Fruit fly (Drosophila melanogaster) whole organism, larva: Measurements from ENCODE around the gene CG4854.
A peak's percentile ranks its signal among the peaks of the same experiment; 100 is the strongest.

Experiments
- noc ChIP-seq: fragments of 200-800 bp; sonication (Bioruptor generic); optimal IDR thresholded peaks from 3 replicates; lab custom pipeline; 2019; ENCODE audit warnings: missing biosample characterization, mild to moderate bottlenecking, missing genetic modification characterization, moderate library complexity

CG4854 gene

DNA sequence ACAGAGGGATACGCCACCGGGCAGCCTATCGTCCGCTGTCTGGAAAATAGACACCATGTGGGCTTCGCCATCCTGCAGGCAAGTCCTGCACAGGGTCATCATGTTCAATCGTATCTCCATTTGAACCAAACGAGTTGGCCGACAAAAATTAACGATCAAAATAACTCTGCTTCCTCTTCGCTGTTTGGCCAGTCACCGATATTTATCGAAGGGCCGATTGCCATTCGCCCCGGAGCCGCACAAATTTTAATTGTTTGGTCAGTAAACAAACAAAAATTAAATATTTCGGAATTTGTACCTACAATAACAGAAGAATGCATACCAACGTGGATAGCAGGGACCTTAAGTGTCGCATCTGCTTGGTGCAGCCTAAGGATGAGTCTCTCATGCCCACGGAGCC is at the start of gene CG4854, which contains the start of gene CG4424:
CG4854 (plus strand) TSS at position 218 of the 400 bp plus-strand sequence.
CG4424 (minus strand) TSS at position 200 of the 400 bp plus-strand sequence.
- no peak for TF ChIP-seq noc (tag; lab: Kevin White, UChicago)

DNA sequence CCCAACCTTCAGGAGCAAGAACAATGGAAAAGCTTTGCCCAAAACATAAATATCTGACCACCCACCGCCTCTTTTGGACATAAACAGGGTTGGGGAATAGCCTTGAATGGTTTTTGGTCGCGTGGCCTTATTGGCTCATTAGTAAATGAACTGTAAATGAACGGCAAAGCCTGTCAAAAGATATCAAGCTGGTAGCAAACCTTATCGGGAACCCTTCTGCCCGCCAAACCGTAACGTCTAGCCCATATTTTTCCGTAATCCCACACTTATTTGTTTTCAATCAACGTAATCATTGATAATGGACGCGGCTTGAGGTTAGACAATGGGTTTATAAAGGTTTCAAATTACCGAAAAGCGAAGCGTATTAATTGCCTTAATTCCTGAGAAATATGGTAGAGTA is 42.5 kb upstream of the CG4854 start:
- TF ChIP-seq noc (tag; lab: Kevin White, UChicago), result no peak

DNA sequence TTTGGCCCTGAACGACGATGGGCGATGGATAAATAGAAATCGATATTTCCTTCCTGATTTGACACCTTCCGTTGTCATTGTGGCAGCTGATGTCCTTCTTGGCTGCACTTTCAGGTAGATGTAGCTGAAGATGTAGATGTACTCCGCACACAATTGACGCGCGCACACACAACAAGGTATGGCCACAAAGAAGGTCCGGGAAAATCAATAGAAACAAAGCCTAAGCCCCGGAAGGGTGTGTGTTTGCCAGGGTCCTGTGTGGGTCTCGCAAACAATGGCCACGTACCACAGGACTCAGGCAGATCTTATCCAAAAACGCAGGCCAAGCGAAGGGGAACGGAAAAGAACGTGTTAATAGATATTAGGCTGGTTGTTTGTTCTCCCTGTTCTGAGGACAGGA is 32.5 kb upstream of the CG4854 start:
- no peak for TF ChIP-seq noc (tag; lab: Kevin White, UChicago)

DNA sequence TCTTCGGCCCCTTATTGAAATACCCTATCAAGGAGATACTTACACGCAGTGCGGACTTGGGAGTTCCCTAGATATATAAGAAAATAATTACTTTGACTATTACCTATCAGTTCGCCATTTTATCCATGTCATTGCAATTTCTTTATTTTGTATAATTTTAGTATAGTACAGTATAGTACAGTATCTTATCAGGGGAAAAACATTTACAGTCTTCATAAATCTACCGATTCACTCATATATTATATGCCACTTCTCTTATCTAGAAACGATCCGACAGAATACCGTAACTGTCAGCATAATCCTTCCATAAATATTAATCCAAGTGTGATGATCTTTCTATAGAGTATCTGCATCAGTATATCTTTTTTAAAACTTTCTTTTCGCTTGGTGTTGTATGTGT is 31.4 kb upstream of the CG4854 start:
- no peak for TF ChIP-seq noc (tag; lab: Kevin White, UChicago)

DNA sequence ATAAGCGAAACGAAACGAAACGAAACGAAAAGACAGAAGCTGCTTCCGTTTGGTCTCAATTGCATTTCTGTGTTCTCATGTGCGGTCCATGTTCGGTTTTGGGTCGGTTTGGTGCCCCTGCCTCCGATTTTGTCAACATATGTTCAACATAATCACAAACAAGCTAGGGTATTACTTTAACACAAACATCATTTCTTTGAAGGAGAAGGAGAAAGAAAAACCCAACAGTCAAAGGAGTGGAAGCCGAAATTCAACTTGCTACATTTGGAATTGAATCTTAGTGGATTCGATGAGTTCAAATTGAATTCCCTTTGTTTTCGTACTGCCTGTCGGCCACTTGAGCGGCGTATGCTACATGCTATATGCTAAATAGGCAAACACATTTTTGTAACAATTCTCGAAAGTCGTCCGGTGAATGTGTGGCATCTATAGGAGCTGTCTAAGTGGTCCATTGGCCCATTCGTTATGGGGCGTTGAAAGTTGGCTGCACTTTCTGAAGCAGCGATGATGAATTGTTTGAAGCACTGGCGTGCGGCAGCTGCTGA is 30.3 kb upstream of the CG4854 start:
- TF ChIP-seq noc (tag; lab: Kevin White, UChicago), result no peak

DNA sequence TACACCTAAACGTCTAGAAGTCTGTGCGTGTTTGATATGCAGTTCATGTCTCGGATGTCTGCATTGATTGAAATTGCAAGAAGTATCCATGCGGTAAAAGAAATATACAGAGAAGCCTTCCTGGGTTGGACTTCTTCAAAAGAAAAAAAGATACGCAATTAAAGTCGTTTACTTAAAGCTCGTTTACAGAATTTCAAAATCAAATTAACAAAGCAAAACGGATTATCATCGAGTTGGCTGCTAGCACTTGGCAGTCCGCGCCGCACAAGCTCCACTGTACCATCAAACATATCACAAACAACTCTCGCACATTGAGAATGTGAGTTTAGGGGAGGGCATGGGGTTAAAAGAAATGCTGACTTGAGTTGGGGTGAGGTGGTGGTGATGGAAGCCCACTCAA is 29.4 kb upstream of the CG4854 start:
- peak; percentile 4 for TF ChIP-seq noc (tag; lab: Kevin White, UChicago)

DNA sequence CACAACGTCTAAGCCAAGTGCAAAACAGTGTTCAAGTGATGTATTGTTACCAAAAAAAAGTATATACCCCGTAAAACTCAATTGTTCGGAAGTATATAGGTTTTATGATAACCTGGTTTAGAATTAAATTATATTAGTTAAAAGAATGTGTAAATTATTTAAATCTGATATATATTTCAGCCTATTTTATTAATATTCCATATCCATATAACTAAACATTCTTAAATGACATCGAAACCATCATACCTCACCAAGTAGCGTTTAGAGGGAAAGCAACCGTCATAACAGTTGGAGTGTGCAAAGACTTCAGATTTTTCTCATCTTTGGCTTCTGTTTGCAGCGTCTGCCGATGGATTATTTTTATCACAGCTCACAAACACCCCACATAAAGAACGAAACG is 28.4 kb upstream of the CG4854 start:
- peak; percentile 86 for TF ChIP-seq noc (tag; lab: Kevin White, UChicago)

DNA sequence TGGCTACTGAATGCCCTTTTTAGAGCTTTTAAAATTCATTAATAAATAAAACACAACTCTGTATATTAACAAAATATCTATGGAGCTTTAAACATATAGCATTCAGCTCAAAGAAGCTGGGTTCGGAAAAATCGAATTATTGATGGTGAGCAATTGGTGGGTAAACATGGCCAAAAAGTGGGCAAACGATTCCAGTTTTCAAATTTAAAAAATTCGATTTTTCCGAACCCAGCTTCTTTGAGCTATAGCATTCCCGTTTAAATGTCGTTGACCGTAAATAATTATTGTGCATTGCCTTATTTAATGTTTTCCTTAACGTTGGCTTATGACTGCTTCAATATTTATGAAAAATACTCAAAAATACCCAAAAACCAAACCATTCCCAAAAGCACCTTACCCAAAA is 26.3 kb upstream of the CG4854 start:
- TF ChIP-seq noc (tag; lab: Kevin White, UChicago), result no peak

DNA sequence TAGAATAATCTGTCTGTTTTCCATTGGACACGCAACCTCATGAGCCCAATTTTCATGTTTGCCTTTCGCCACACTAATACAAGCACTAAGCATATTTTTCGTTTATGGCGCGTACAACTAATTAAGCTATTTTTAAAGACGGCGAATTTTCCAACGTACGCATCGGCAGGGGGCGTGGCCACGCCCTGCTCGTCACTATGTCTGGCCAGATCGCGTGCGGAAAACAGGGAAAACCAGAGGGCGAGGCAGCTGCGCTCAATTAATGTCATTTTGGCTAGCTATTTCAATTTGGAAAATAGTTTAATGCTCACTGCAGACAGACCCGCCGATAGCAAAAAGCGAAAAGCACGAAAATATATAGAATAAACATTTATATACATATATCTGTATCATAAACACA is 23.2 kb upstream of the CG4854 start:
- TF ChIP-seq noc (tag; lab: Kevin White, UChicago), result no peak

DNA sequence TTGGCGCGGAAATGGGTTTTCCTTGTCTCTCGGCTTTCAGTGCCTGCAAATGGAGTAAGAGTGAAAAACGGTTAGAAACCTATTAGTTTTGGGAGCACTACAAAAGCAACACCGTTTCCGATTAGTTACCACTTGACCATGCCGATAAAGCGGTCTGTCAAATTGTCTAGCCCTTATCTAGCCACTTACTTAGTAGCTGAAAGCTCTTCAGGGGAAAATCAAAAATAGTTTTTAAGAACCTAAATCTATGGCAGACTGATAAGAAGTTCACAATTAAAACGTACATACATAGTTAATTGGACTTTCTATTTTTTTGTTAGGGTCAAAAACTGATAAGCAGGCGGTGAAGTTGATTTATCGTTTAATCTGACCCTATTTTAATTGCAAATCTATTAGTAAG is 21.2 kb upstream of the CG4854 start:
- peak; percentile 68 for TF ChIP-seq noc (tag; lab: Kevin White, UChicago)

DNA sequence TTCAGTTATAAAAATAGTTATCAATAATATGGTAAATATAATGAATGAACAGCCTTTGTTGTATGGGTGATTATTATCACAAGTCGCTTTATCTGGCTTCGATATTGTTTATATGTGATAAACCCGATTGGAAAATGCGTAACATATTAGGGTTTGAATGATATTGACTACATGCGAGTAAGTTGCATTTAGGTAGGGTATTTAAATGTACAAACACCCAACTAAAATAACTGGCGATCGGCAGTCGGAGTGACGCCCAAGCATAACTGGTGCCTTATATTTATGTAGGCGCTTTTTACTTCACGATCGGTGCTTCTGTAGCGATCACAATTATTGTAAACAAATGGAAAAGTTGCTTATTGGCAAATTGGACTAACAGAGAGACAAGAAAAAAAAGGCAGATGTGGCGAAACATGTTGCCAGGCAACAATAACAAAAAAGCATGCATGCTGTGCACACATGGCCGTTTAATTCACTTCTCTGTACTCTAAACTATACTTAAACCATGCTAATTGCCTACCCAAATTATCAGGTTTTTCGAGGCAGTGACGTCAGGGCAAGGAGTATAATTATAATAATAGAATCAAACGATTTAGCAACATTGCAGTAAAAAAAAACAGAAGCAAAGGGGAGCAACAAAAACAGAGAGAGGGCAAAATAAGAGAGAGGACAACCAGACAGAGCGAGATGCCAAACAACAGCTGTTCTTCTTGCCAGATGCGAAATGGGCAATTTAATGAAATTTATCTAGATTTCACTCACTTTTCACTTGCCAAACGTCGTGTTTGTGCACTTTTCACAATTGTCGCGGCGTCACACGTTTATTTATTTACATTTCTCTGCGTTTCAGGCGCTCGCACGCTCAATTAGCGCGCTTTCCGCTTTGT is 20.2 kb upstream of the CG4854 start:
- TF ChIP-seq noc (tag; lab: Kevin White, UChicago), result no peak

DNA sequence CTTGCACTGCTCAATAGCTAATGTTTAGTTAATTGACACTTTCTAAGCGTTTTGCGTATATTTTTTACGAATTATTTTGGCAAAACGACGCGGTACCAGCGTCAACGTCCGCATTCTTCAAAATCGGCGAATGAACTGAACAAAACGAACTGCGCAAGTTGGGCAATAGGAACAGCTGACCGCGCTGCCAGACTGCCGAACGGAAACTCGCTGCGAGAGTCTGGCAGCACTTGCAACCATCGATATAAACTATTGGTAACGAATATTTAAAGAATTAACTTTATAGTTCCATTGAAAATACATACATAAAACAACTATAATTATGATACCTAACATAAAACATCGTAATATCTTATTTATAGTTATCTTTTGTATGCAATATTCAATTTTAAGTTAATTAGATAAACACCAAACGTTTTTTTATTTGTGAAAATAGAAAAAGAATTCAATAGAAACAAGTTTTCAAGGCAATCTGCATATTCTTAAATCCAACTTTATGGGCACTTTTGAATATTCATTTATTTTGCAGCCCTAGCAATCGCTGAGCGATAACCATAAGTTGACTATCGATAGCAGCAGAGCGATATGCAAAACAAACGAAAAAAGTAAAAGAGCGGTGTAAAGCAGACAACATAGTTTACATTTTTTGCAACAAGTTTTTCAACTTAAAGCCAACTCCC is 19.3 kb upstream of the CG4854 start, which contains the start of the genes Hs6st and MED25:
Hs6st (minus strand) TSS at position 141 of the 680 bp plus-strand sequence.
MED25 (plus strand) TSS at position 576 of the 680 bp plus-strand sequence.
- TF ChIP-seq noc (tag; lab: Kevin White, UChicago), result peak; percentile 61

DNA sequence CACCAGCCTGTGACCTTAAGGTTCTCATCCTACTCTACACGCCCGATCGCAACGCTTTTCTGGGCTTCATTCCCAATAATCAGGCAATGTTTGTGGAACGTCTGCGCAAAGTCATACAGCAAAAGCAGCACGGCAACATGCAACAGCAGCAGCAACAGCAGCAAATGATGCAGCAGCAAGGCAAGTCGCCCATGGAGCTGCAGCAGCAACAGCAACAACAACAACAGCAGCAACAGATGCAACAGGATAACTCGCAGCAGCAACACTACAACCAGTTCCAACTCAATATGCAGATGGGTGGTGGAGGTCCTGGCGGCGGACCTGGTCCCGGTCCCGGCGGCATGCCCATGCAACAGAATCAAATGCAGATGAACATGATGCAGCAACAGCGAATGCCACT is 16.9 kb upstream of the CG4854 start:
- TF ChIP-seq noc (tag; lab: Kevin White, UChicago), result no peak

DNA sequence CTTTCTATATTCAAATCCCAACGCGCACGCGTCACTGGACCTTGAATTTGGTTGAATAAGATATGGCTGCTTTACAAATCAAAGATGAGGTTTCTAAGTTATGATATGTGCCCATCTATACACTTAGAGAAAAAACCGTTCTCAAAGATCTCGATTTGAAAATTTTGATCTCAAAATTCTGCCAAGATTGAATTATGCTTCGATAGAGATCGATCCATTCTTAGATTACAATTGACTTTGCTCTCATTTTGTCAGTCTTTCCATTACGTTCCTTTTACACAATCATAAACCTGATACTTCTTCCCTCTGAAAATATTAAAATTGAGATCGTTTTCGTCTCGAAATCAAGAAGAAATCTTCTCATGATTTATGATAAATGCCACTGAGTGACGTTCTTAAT is 15.2 kb upstream of the CG4854 start:
- TF ChIP-seq noc (tag; lab: Kevin White, UChicago), result no peak

DNA sequence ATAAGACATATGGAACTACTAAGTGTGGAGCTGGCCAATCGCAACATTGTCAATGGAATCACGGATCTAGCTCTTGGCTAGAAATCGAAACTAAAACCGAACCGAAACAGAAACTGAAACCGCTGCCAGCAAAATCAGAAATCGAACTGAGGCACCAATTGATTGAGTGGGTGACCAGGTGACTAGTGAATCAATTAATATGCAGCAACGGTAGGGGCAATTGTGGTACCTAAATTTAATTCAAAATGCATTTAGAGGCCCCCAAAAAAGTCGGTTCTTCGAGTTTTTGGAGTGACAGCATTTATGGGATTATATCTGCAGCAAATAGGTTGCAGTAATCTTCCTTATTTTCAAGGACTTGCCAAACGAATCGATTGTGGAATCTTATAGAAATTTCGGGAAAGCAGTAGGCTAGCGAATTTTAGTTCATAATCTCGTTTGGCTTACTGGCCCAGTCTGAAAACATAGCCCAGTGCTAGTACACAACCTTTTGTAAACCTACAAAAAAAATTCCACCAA is 14.4 kb upstream of the CG4854 start, which contains the start of the genes CG17190 and CG4836:
CG17190 (minus strand) TSS at position 101 of the 519 bp plus-strand sequence.
CG4836 (plus strand) TSS at position 469 of the 519 bp plus-strand sequence.
- no peak for TF ChIP-seq noc (tag; lab: Kevin White, UChicago)
